Worm (Caenorhabditis elegans) whole organism, mixed stage, embryonic: ENCODE measurements around the gene F15D4.5.

Source experiments
- M03D4.4 ChIP-seq: sonication (generic microtip); optimal IDR thresholded peaks from 2 replicates; lab custom pipeline; 2017; ENCODE audit warnings: mild to moderate bottlenecking, missing genetic modification characterization, missing compliant biosample characterization
- cnd-1 ChIP-seq: fragments of 200-800 bp; sonication (Bioruptor generic); optimal IDR thresholded peaks from 2 replicates; lab custom pipeline; 2018; ENCODE audit warnings: mild to moderate bottlenecking, missing genetic modification characterization, missing compliant biosample characterization
- elt-3 ChIP-seq: fragments of 150-350 bp; optimal IDR thresholded peaks from 2 replicates; lab custom pipeline; 2014; ENCODE audit warnings: missing biosample characterization, missing genetic modification characterization
- lsy-2 ChIP-seq: fragments of 150-350 bp; optimal IDR thresholded peaks from 2 replicates; lab custom pipeline; 2014; ENCODE audit warnings: missing biosample characterization, missing genetic modification characterization
- nhr-2 ChIP-seq: fragments of 150-350 bp; optimal IDR thresholded peaks from 2 replicates; lab custom pipeline; 2014; ENCODE audit warnings: missing biosample characterization, missing genetic modification characterization
- pha-4 ChIP-seq: fragments of 150-350 bp; optimal IDR thresholded peaks from 2 replicates; lab custom pipeline; 2018; ENCODE audit warnings: missing biosample characterization, missing genetic modification reagents, missing genetic modification characterization
- unc-62 ChIP-seq: fragments of 150-350 bp; optimal IDR thresholded peaks from 2 replicates; lab custom pipeline; 2014; ENCODE audit warnings: missing biosample characterization, missing genetic modification reagents, missing genetic modification characterization
- ztf-11 ChIP-seq: fragments of 150-350 bp; optimal IDR thresholded peaks from 2 replicates; lab custom pipeline; 2014; ENCODE audit warnings: missing biosample characterization, missing genetic modification characterization

DNA sequence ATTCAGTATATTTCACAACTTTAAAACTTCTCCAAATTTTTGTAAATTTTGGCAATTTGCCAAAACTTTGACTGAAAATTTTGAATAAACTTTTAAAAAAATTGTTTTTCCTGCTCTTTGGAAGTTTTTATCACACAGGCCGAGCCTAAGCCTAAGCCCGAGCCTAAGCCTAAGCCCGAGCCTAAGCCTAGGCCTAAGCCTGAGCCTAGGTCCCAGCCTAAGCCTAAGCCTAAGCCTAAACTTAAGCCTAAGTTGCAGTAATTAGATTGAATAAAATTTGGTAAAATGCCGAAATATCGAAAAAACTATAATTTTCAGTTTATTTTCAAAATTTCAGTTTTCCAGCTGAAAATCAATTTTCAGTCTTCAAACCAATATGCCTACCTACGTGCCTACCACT, 38.3 kb downstream of the F15D4.5 start:
- no peak for TF ChIP-seq nhr-2 (tag; lab: Kevin White, UChicago)
- TF ChIP-seq pha-4 (tag; lab: Kevin White, UChicago) = no peak
- TF ChIP-seq lsy-2 (tag; lab: Kevin White, UChicago) = no peak
- no peak for TF ChIP-seq elt-3 (tag; lab: Kevin White, UChicago)
- TF ChIP-seq unc-62 (GFP tag; lab: Kevin White, UChicago) = no peak
- no peak for TF ChIP-seq ztf-11 (tag; lab: Kevin White, UChicago)
- TF ChIP-seq cnd-1 (tag; lab: Kevin White, UChicago) = no peak
- TF ChIP-seq M03D4.4 (tag; lab: Kevin White, UChicago) = no peak
